Worm (Caenorhabditis elegans): Measurements from ENCODE around the gene col-102.
A peak's percentile ranks its signal among the peaks of the same experiment; 100 is the strongest.

col-102 gene

ce11 chrIV:620324-620723 lies 16.1 kb downstream of the col-102 start (continued):
- TF ChIP-seq let-607 (tag; optimal IDR thresholded peaks at IDR 0.05) (peak; percentile 12 to 16), pbrm-1 (GFP tag; IDR thresholded peaks at IDR 0.05) (peak; percentile 67; the same call in 1 of the 2 replicates), lin-40 (tag; optimal IDR thresholded peaks at IDR 0.05) (no peak), hmg-1.2 (GFP tag; IDR thresholded peaks at IDR 0.05) (peak; percentile 70), Y53F4B.3 (GFP tag; IDR thresholded peaks at IDR 0.05) (no peak), mes-4 (tag; optimal IDR thresholded peaks at IDR 0.05) (peak; percentile 13), B0261.1 (tag; optimal IDR thresholded peaks at IDR 0.05) (peak; percentile 85), T26A5.8 (tag; optimal IDR thresholded peaks at IDR 0.05) (peak; percentile 12), tbx-9 (tag; optimal IDR thresholded peaks at IDR 0.05; ENCODE audit: borderline replicate concordance) (no peak), F39B2.1 (GFP tag; IDR thresholded peaks at IDR 0.05) (no peak), F57A8.1 (GFP tag; optimal IDR thresholded peaks at IDR 0.05) (no peak), mxl-1 (tag; optimal IDR thresholded peaks at IDR 0.05) (no peak), ztf-28 (GFP tag; IDR thresholded peaks at IDR 0.05) (no peak), madf-3 (GFP tag; IDR thresholded peaks at IDR 0.05) (no peak), zfh-2 (GFP tag; conservative IDR thresholded peaks at IDR 0.05) (no peak), mel-28 (tag; optimal IDR thresholded peaks at IDR 0.05; ENCODE audit: borderline replicate concordance) (no peak), nhr-80 (tag; optimal IDR thresholded peaks at IDR 0.05) (no peak), lin-35 (GFP tag; optimal IDR thresholded peaks at IDR 0.05) (peak in 1 of 3 experiments; percentile 65), lag-1 (GFP tag; IDR thresholded peaks at IDR 0.05) (no peak), dox-1 (GFP tag; IDR thresholded peaks at IDR 0.05) (peak; percentile 75), Y95B8A.8 (GFP tag; IDR thresholded peaks at IDR 0.05) (no peak), snpc-4 (GFP tag; optimal IDR thresholded peaks at IDR 0.05) (peak; percentile 7), snpc-4 (tag; optimal IDR thresholded peaks at IDR 0.05) (peak in 2 of 4 experiments; percentile 35 to 59), dpl-1 (GFP tag; optimal IDR thresholded peaks at IDR 0.05) (no peak), hlh-12 (tag; optimal IDR thresholded peaks at IDR 0.05) (peak; percentile 45), nfyb-1 (GFP tag; IDR thresholded peaks at IDR 0.05) (peak; percentile 76; the same call in 1 of the 2 replicates), lsl-1 (GFP tag; optimal IDR thresholded peaks at IDR 0.05) (peak; percentile 26), unc-62 (GFP tag; optimal IDR thresholded peaks at IDR 0.05) (no peak), egl-18 (GFP tag; IDR thresholded peaks at IDR 0.05) (no peak), ztf-26 (tag; optimal IDR thresholded peaks at IDR 0.05) (no peak), akir-1 (GFP tag; optimal IDR thresholded peaks at IDR 0.05) (peak; percentile 29), ceh-27 (GFP tag; optimal IDR thresholded peaks at IDR 0.05) (peak; percentile 63), ama-1 (optimal IDR thresholded peaks at IDR 0.05) (no peak), ama-1 (GFP tag; optimal IDR thresholded peaks at IDR 0.05) (peak; percentile 17 to 64), aptf-2 (GFP tag; conservative IDR thresholded peaks at IDR 0.05) (peak; percentile 20; the same call in 1 of the 2 replicates), egl-44 (GFP tag; IDR thresholded peaks at IDR 0.05) (peak; percentile 75; the same call in 1 of the 2 replicates), ztf-25 (GFP tag; IDR thresholded peaks at IDR 0.05) (peak; percentile 68; the same call in 1 of the 2 replicates), rcor-1 (GFP tag; IDR thresholded peaks at IDR 0.05) (peak; percentile 42; the same call in 1 of the 2 replicates), pha-4 (tag; optimal IDR thresholded peaks at IDR 0.05) (no peak), egrh-3 (GFP tag; IDR thresholded peaks at IDR 0.05) (no peak), F37B4.10 (GFP tag; IDR thresholded peaks at IDR 0.05) (no peak), F33H1.4 (GFP tag; IDR thresholded peaks at IDR 0.05) (peak; percentile 19; the same call in 1 of the 2 replicates), nfya-2 (GFP tag; IDR thresholded peaks at IDR 0.05) (no peak), lsy-27 (tag; optimal IDR thresholded peaks at IDR 0.05; ENCODE audit: borderline replicate concordance, insufficient read depth) (no peak), hsf-1 (GFP tag; IDR thresholded peaks at IDR 0.05) (no peak), ZK185.1 (tag; optimal IDR thresholded peaks at IDR 0.05; ENCODE audit: poor library complexity, severe bottlenecking) (no peak), sea-2 (GFP tag; IDR thresholded peaks at IDR 0.05) (no peak), snpc-1.3 (tag; optimal IDR thresholded peaks at IDR 0.05; ENCODE audit: insufficient read depth) (peak; percentile 32), repo-1 (tag; optimal IDR thresholded peaks at IDR 0.05) (peak; percentile 55)
